Worm (Caenorhabditis elegans): ENCODE measurements around the gene F43C11.8.
A peak's percentile ranks its signal among the peaks of the same experiment; 100 is the strongest.

F43C11.8 gene

ce11 chrII:2295817-2296315, 36.5 kb upstream of the F43C11.8 start, which contains the start of gene fbxc-25:
TSS of gene fbxc-25 (minus strand) at chrII:2296265.
- TF ChIP-seq zag-1 (tag; optimal IDR thresholded peaks at IDR 0.05), result no peak
- no peak for TF ChIP-seq ztf-4 (tag; optimal IDR thresholded peaks at IDR 0.05)
- no peak for TF ChIP-seq unc-39 (tag; optimal IDR thresholded peaks at IDR 0.05)
- no peak for TF ChIP-seq ceh-82 (tag; optimal IDR thresholded peaks at IDR 0.05)
- TF ChIP-seq lsy-12 (tag; optimal IDR thresholded peaks at IDR 0.05), result no peak
- no peak for TF ChIP-seq nhr-43 (tag; optimal IDR thresholded peaks at IDR 0.05; ENCODE audit: poor library complexity, severe bottlenecking)
- TF ChIP-seq nfya-1 (tag; optimal IDR thresholded peaks at IDR 0.05; ENCODE audit: insufficient read depth), result no peak
- no peak for TF ChIP-seq mdl-1 (tag; optimal IDR thresholded peaks at IDR 0.05)
- TF ChIP-seq eor-1 (tag; optimal IDR thresholded peaks at IDR 0.05), result no peak
- TF ChIP-seq snpc-4 (tag; optimal IDR thresholded peaks at IDR 0.05), result no peak
- TF ChIP-seq ceh-28 (tag; optimal IDR thresholded peaks at IDR 0.05), result no peak
- no peak for TF ChIP-seq pqm-1 (tag; optimal IDR thresholded peaks at IDR 0.05)

- TF ChIP-seq nhr-237 (tag; optimal IDR thresholded peaks at IDR 0.05) (no peak), ztf-11 (tag; optimal IDR thresholded peaks at IDR 0.05) (no peak)
Observed at ce11 chrII:2298742-2299141, 33.6 kb upstream of the F43C11.8 start, which contains the start of gene B0281.4. TSS of gene B0281.4 (minus strand) at chrII:2298842.

- TF ChIP-seq ama-1 (optimal IDR thresholded peaks at IDR 0.05) (no peak), aly-2 (tag; optimal IDR thresholded peaks at IDR 0.05) (no peak), sea-2 (GFP tag; optimal IDR thresholded peaks at IDR 0.05) (no peak), lsy-12 (tag; optimal IDR thresholded peaks at IDR 0.05) (no peak), nhr-25 (tag; optimal IDR thresholded peaks at IDR 0.05) (no peak), ZK546.5 (tag; optimal IDR thresholded peaks at IDR 0.05) (no peak), ceh-28 (tag; optimal IDR thresholded peaks at IDR 0.05) (no peak)
Observed at ce11 chrII:2300861-2301260, 31.5 kb upstream of the F43C11.8 start, which contains the start of gene B0281.5. TSS of gene B0281.5 (minus strand) at chrII:2300961.

- TF ChIP-seq nhr-43 (tag; optimal IDR thresholded peaks at IDR 0.05; ENCODE audit: poor library complexity, severe bottlenecking) (no peak), nhr-77 (tag; optimal IDR thresholded peaks at IDR 0.05) (no peak), ceh-28 (tag; optimal IDR thresholded peaks at IDR 0.05) (no peak), ztf-11 (tag; optimal IDR thresholded peaks at IDR 0.05) (no peak)
Observed at ce11 chrII:2302330-2302729, 30.0 kb upstream of the F43C11.8 start, which contains the start of gene B0281.6. TSS of gene B0281.6 (minus strand) at chrII:2302430.

ce11 chrII:2304575-2304974, 27.7 kb upstream of the F43C11.8 start:
- no peak for TF ChIP-seq unc-39 (tag; optimal IDR thresholded peaks at IDR 0.05)
- no peak for TF ChIP-seq ceh-28 (tag; optimal IDR thresholded peaks at IDR 0.05)
- no peak for TF ChIP-seq nhr-77 (tag; optimal IDR thresholded peaks at IDR 0.05)
- TF ChIP-seq daf-12 (tag; optimal IDR thresholded peaks at IDR 0.05), result no peak
- no peak for TF ChIP-seq skn-1 (tag; optimal IDR thresholded peaks at IDR 0.05)

- TF ChIP-seq mml-1 (tag; optimal IDR thresholded peaks at IDR 0.05), result no peak
- TF ChIP-seq nfya-1 (tag; optimal IDR thresholded peaks at IDR 0.05; ENCODE audit: insufficient read depth), result no peak
- no peak for TF ChIP-seq ceh-82 (tag; optimal IDR thresholded peaks at IDR 0.05)
- TF ChIP-seq tbx-2 (tag; optimal IDR thresholded peaks at IDR 0.05), result no peak
- TF ChIP-seq eor-1 (tag; optimal IDR thresholded peaks at IDR 0.05), result no peak
- TF ChIP-seq pha-4 (tag; optimal IDR thresholded peaks at IDR 0.05), result no peak
- no peak for TF ChIP-seq nhr-77 (tag; optimal IDR thresholded peaks at IDR 0.05)
- no peak for TF ChIP-seq unc-39 (tag; optimal IDR thresholded peaks at IDR 0.05)
- peak; percentile 59 for TF ChIP-seq pqm-1 (tag; optimal IDR thresholded peaks at IDR 0.05)
- TF ChIP-seq mdl-1 (tag; optimal IDR thresholded peaks at IDR 0.05), result no peak
- no peak for TF ChIP-seq lin-15B (tag; optimal IDR thresholded peaks at IDR 0.05)
- peak; percentile 56 for TF ChIP-seq elt-2 (tag; optimal IDR thresholded peaks at IDR 0.05)
- no peak for TF ChIP-seq sea-2 (GFP tag; optimal IDR thresholded peaks at IDR 0.05)
- TF ChIP-seq ztf-4 (tag; optimal IDR thresholded peaks at IDR 0.05), result no peak
- no peak for TF ChIP-seq hmg-11 (tag; optimal IDR thresholded peaks at IDR 0.05)
Observed at ce11 chrII:2305507-2305906, 26.8 kb upstream of the F43C11.8 start.

ce11 chrII:2306741-2307140, 25.6 kb upstream of the F43C11.8 start, which contains the start of gene B0281.3:
TSS of gene B0281.3 (plus strand) at chrII:2307041.
- no peak for TF ChIP-seq unc-62 (GFP tag; optimal IDR thresholded peaks at IDR 0.05)
- no peak for TF ChIP-seq daf-12 (tag; optimal IDR thresholded peaks at IDR 0.05)
- no peak for TF ChIP-seq ceh-28 (tag; optimal IDR thresholded peaks at IDR 0.05)
- no peak for TF ChIP-seq sea-2 (GFP tag; optimal IDR thresholded peaks at IDR 0.05)
